Fruit fly (Drosophila melanogaster) whole organism, embryonic: ENCODE measurements around the gene Vdup1.

Source experiments
- Ada2b ChIP-seq: fragments of 200-800 bp; sonication (Bioruptor generic); IDR thresholded peaks from 2 replicates; pipeline ENCODE4 v1.3.6; 2022; ENCODE audit warnings: missing biosample characterization, missing genetic modification characterization
- Aef1 ChIP-seq: fragments of 200-800 bp; sonication (Bioruptor generic); IDR thresholded peaks from 3 replicates; pipeline ENCODE4 v1.3.6; 2022; ENCODE audit warnings: missing biosample characterization, missing genetic modification characterization
- Atf6 ChIP-seq: fragments of 200-800 bp; sonication (Bioruptor generic); IDR thresholded peaks from 2 replicates; pipeline ENCODE4 v1.3.6; 2022; ENCODE audit warnings: missing biosample characterization, missing genetic modification characterization
- B-H1 ChIP-seq: fragments of 200-800 bp; sonication (Bioruptor generic); IDR thresholded peaks from 3 replicates; pipeline ENCODE4 v1.3.6; 2022; ENCODE audit warnings: missing biosample characterization, missing genetic modification characterization
- Bteb2 ChIP-seq: fragments of 200-800 bp; sonication (Bioruptor generic); optimal IDR thresholded peaks from 2 replicates; lab custom pipeline; 2016; ENCODE audit warnings: missing biosample characterization, missing genetic modification characterization
- CG10959 ChIP-seq: fragments of 200-800 bp; sonication (Bioruptor generic); IDR thresholded peaks from 2 replicates; pipeline ENCODE4 v1.3.6; 2022; ENCODE audit warnings: missing biosample characterization, missing genetic modification characterization
- CG11085 ChIP-seq: fragments of 200-800 bp; sonication (Bioruptor generic); IDR thresholded peaks from 2 replicates; pipeline ENCODE4 v1.3.6; 2022; ENCODE audit warnings: missing biosample characterization, missing genetic modification characterization
- CG11456 ChIP-seq: fragments of 200-800 bp; sonication (Bioruptor generic); IDR thresholded peaks from 3 replicates; pipeline ENCODE4 v1.3.6; 2022; ENCODE audit warnings: missing biosample characterization, missing genetic modification characterization
- CG12299 ChIP-seq: fragments of 200-800 bp; sonication (Bioruptor generic); optimal IDR thresholded peaks from 2 replicates; lab custom pipeline; 2018; ENCODE audit warnings: missing biosample characterization, mild to moderate bottlenecking, missing genetic modification characterization
- CG15073 ChIP-seq: fragments of 200-800 bp; sonication (Bioruptor generic); optimal IDR thresholded peaks from 2 replicates; lab custom pipeline; 2016; ENCODE audit warnings: missing biosample characterization, missing genetic modification characterization
- CG15269 ChIP-seq: fragments of 200-800 bp; sonication (Bioruptor generic); optimal IDR thresholded peaks from 2 replicates; lab custom pipeline; 2018; ENCODE audit warnings: missing biosample characterization, mild to moderate bottlenecking, missing genetic modification characterization, moderate library complexity
- CG15514 ChIP-seq: fragments of 200-800 bp; sonication (Bioruptor generic); optimal IDR thresholded peaks from 3 replicates; lab custom pipeline; 2017; ENCODE audit warnings: missing biosample characterization, missing genetic modification characterization, mild to moderate bottlenecking, moderate library complexity, missing genetic modification reagents
- CG15696 ChIP-seq: fragments of 200-800 bp; sonication (Bioruptor generic); optimal IDR thresholded peaks from 2 replicates; lab custom pipeline; 2019; ENCODE audit warnings: missing biosample characterization, mild to moderate bottlenecking, missing genetic modification characterization, moderate library complexity
- CG17802 ChIP-seq: fragments of 200-800 bp; sonication (Bioruptor generic); optimal IDR thresholded peaks from 2 replicates; lab custom pipeline; 2018; ENCODE audit warnings: missing biosample characterization, mild to moderate bottlenecking, missing genetic modification characterization, moderate library complexity
- CG17912 ChIP-seq: fragments of 200-800 bp; sonication (Bioruptor generic); optimal IDR thresholded peaks from 2 replicates; lab custom pipeline; 2018; ENCODE audit warnings: missing biosample characterization, mild to moderate bottlenecking, missing genetic modification characterization
- CG18619 ChIP-seq: fragments of 200-800 bp; sonication (Bioruptor generic); optimal IDR thresholded peaks from 3 replicates; lab custom pipeline; 2017; ENCODE audit warnings: missing biosample characterization, mild to moderate bottlenecking, missing genetic modification characterization
- CG2116 ChIP-seq: fragments of 200-800 bp; sonication (Bioruptor generic); optimal IDR thresholded peaks from 3 replicates; lab custom pipeline; 2018; ENCODE audit warnings: missing biosample characterization, mild to moderate bottlenecking, missing genetic modification characterization
- CG2199 ChIP-seq: fragments of 200-800 bp; sonication (Bioruptor generic); IDR thresholded peaks from 3 replicates; pipeline ENCODE4 v1.3.6; 2022; ENCODE audit warnings: missing biosample characterization, missing genetic modification characterization
- CG30020 ChIP-seq: fragments of 200-800 bp; optimal IDR thresholded peaks from 2 replicates; lab custom pipeline; 2019; ENCODE audit warnings: missing biosample characterization, mild to moderate bottlenecking, missing genetic modification characterization, moderate library complexity
- CG32532 ChIP-seq: fragments of 200-800 bp; sonication (Bioruptor generic); IDR thresholded peaks from 2 replicates; pipeline ENCODE4 v1.3.6; 2022; ENCODE audit warnings: missing biosample characterization, missing genetic modification characterization
- CG34224 ChIP-seq: fragments of 200-800 bp; sonication (Bioruptor generic); IDR thresholded peaks from 3 replicates; pipeline ENCODE4 v1.3.6; 2022; ENCODE audit warnings: missing biosample characterization, missing genetic modification characterization; ENCODE audit not compliant: partially characterized antibody
- CG3838 ChIP-seq: fragments of 200-800 bp; sonication (Bioruptor generic); optimal IDR thresholded peaks from 3 replicates; lab custom pipeline; 2016; ENCODE audit warnings: missing biosample characterization, missing genetic modification characterization
- CG43689 ChIP-seq: fragments of 200-800 bp; sonication (Bioruptor generic); IDR thresholded peaks from 2 replicates; pipeline ENCODE4 v1.3.6; 2022; ENCODE audit warnings: missing biosample characterization, missing genetic modification characterization
- CG5180 ChIP-seq: fragments of 200-800 bp; sonication (Bioruptor generic); optimal IDR thresholded peaks from 3 replicates; lab custom pipeline; 2017; ENCODE audit warnings: missing biosample characterization, missing genetic modification characterization, mild to moderate bottlenecking, moderate library complexity, missing genetic modification reagents
- CG7786 ChIP-seq: fragments of 200-800 bp; sonication (Bioruptor generic); optimal IDR thresholded peaks from 2 replicates; lab custom pipeline; 2016; ENCODE audit warnings: missing biosample characterization, missing genetic modification characterization
- CG8924 ChIP-seq: fragments of 200-800 bp; optimal IDR thresholded peaks from 3 replicates; lab custom pipeline; 2019; ENCODE audit warnings: missing biosample characterization, mild to moderate bottlenecking, missing genetic modification characterization, moderate library complexity
- CG9215 ChIP-seq: fragments of 200-800 bp; sonication (Bioruptor generic); IDR thresholded peaks from 2 replicates; pipeline ENCODE4 v1.3.6; 2022; ENCODE audit warnings: missing biosample characterization, missing genetic modification characterization
- D19B ChIP-seq: fragments of 200-800 bp; sonication (Bioruptor generic); optimal IDR thresholded peaks from 2 replicates; lab custom pipeline; 2017; ENCODE audit warnings: missing biosample characterization, mild to moderate bottlenecking, missing genetic modification characterization
- Ets97D ChIP-seq: fragments of 200-800 bp; sonication (Bioruptor generic); optimal IDR thresholded peaks from 3 replicates; lab custom pipeline; 2016; ENCODE audit warnings: missing biosample characterization, missing genetic modification characterization
- HLH4C ChIP-seq: fragments of 200-800 bp; sonication (Bioruptor generic); IDR thresholded peaks from 3 replicates; pipeline ENCODE4 v1.3.6; 2022; ENCODE audit warnings: missing biosample characterization, missing genetic modification characterization; ENCODE audit not compliant: partially characterized antibody
- HLHmδ ChIP-seq: fragments of 200-800 bp; sonication (Bioruptor generic); optimal IDR thresholded peaks from 2 replicates; lab custom pipeline; 2018; ENCODE audit warnings: missing biosample characterization, mild to moderate bottlenecking, missing genetic modification characterization, moderate library complexity
- Hr39 ChIP-seq: fragments of >200 bp; optimal IDR thresholded peaks from 2 replicates; lab custom pipeline; 2017
- Max ChIP-seq: fragments of 200-800 bp; sonication (Bioruptor generic); optimal IDR thresholded peaks from 2 replicates; lab custom pipeline; 2016; ENCODE audit warnings: missing biosample characterization, mild to moderate bottlenecking, missing genetic modification characterization
- Mes4 ChIP-seq: fragments of 200-800 bp; sonication (Bioruptor generic); optimal IDR thresholded peaks from 2 replicates; lab custom pipeline; 2016; ENCODE audit warnings: missing biosample characterization, missing genetic modification characterization
- Mrtf ChIP-seq: fragments of 200-800 bp; sonication (Bioruptor generic); IDR thresholded peaks from 3 replicates; pipeline ENCODE4 v1.3.6; 2022; ENCODE audit warnings: missing biosample characterization, missing genetic modification characterization
- Nf-YB ChIP-seq: fragments of 200-800 bp; sonication (Bioruptor generic); optimal IDR thresholded peaks from 3 replicates; lab custom pipeline; 2019; ENCODE audit warnings: missing biosample characterization, mild to moderate bottlenecking, missing genetic modification characterization, moderate library complexity
- Ravus ChIP-seq: fragments of 200-800 bp; sonication (Bioruptor generic); IDR thresholded peaks from 2 replicates; pipeline ENCODE4 v1.3.6; 2022; ENCODE audit warnings: missing biosample characterization, missing genetic modification characterization
- Xrp1 ChIP-seq: fragments of 200-800 bp; sonication (Bioruptor generic); IDR thresholded peaks from 2 replicates; pipeline ENCODE4 v1.3.6; 2022; ENCODE audit warnings: missing biosample characterization, missing genetic modification characterization
- aop ChIP-seq: fragments of 200-800 bp; sonication (Bioruptor generic); IDR thresholded peaks from 2 replicates; pipeline ENCODE4 v1.3.6; 2022; ENCODE audit warnings: missing biosample characterization, missing genetic modification characterization
- cas ChIP-seq: fragments of 200-800 bp; sonication (Bioruptor generic); IDR thresholded peaks from 2 replicates; pipeline ENCODE4 v1.3.6; 2022; ENCODE audit warnings: missing biosample characterization, missing genetic modification characterization
- chm ChIP-seq: fragments of 200-800 bp; sonication (Bioruptor generic); IDR thresholded peaks from 2 replicates; pipeline ENCODE4 v1.3.6; 2022; ENCODE audit warnings: missing biosample characterization, missing genetic modification characterization
- fru ChIP-seq: fragments of >200 bp; optimal IDR thresholded peaks from 2 replicates; lab custom pipeline; 2017
- ham ChIP-seq: fragments of 200-800 bp; sonication (Bioruptor generic); IDR thresholded peaks from 2 replicates; pipeline ENCODE4 v1.3.6; 2022; ENCODE audit warnings: missing biosample characterization, missing genetic modification characterization
- jumu ChIP-seq: fragments of 200-800 bp; sonication (Bioruptor generic); optimal IDR thresholded peaks from 3 replicates; lab custom pipeline; 2016; ENCODE audit warnings: missing biosample characterization, missing genetic modification characterization
- mam ChIP-seq: fragments of 200-800 bp; sonication (Bioruptor generic); optimal IDR thresholded peaks from 3 replicates; lab custom pipeline; 2016; ENCODE audit warnings: missing biosample characterization, missing genetic modification characterization
- otp ChIP-seq: fragments of 200-800 bp; sonication (Bioruptor generic); IDR thresholded peaks from 3 replicates; pipeline ENCODE4, ENCODE4 v1.3.6; 2022; ENCODE audit warnings: missing biosample characterization, missing genetic modification characterization
- pb ChIP-seq: fragments of 200-800 bp; sonication (Bioruptor generic); optimal IDR thresholded peaks from 3 replicates; lab custom pipeline; 2016; ENCODE audit warnings: missing biosample characterization, missing genetic modification characterization
- peb ChIP-seq: fragments of 200-800 bp; sonication (Bioruptor generic); IDR thresholded peaks from 2 replicates; pipeline ENCODE4 v1.3.6; 2022; ENCODE audit warnings: missing biosample characterization, missing genetic modification characterization
- pfk ChIP-seq: fragments of 200-800 bp; sonication (Bioruptor generic); optimal IDR thresholded peaks from 2 replicates; lab custom pipeline; 2018; ENCODE audit warnings: missing biosample characterization, mild to moderate bottlenecking, missing genetic modification characterization, moderate library complexity
- pnt ChIP-seq: fragments of 200-800 bp; sonication (Bioruptor generic); optimal IDR thresholded peaks from 3 replicates; lab custom pipeline; 2016; ENCODE audit warnings: missing biosample characterization, missing genetic modification characterization
- prd ChIP-seq, 3 experiments: fragments of >200 bp in 2 of 3; fragments of 200-800 bp in 1 of 3; sonication (Bioruptor generic) in 1 of 3; optimal IDR thresholded peaks in 2 of 3; IDR thresholded peaks in 1 of 3; 2 replicates in 2 of 3; 3 replicates in 1 of 3; pipeline versions ENCODE4 v1.3.6 to Lab custom; 2017 to 2022; ENCODE audit warnings: missing biosample characterization in 1 of 3, missing genetic modification characterization in 1 of 3
- sr ChIP-seq: fragments of 200-800 bp; sonication (Bioruptor generic); IDR thresholded peaks from 3 replicates; pipeline ENCODE4 v1.3.6; 2022; ENCODE audit warnings: missing biosample characterization, missing genetic modification characterization
- tx ChIP-seq: fragments of 200-800 bp; sonication (Bioruptor generic); optimal IDR thresholded peaks from 2 replicates; lab custom pipeline; 2016; ENCODE audit warnings: missing biosample characterization, missing genetic modification characterization

Vdup1 gene

dm6 chr3L:145998-146576 is 32.7 kb downstream of the Vdup1 start, which contains the start of gene CG6845 (continued):
- no peak for TF ChIP-seq jumu (GFP tag; lab: Kevin White, UChicago)
- TF ChIP-seq CG11456: no peak
- TF ChIP-seq CG15073 (GFP tag; lab: Kevin White, UChicago): no peak
- no peak for TF ChIP-seq CG11085 (GFP tag; lab: Robert Waterston, UW)
- TF ChIP-seq CG8924 (tag; lab: Kevin White, UChicago): no peak
- TF ChIP-seq chm (GFP tag; lab: Robert Waterston, UW): no peak
- no peak for TF ChIP-seq Xrp1 (GFP tag; lab: Robert Waterston, UW)
- TF ChIP-seq peb (GFP tag; lab: Robert Waterston, UW): no peak
- no peak for TF ChIP-seq CG10959
- TF ChIP-seq Max: no peak
- TF ChIP-seq ham: no peak
- no peak for TF ChIP-seq pb (GFP tag; lab: Kevin White, UChicago)
- no peak for TF ChIP-seq Mes4 (GFP tag; lab: Kevin White, UChicago)
- no peak for TF ChIP-seq Ada2b (GFP tag; lab: Robert Waterston, UW)
- no peak for TF ChIP-seq CG5180
- no peak for TF ChIP-seq fru
- no peak for TF ChIP-seq tx (GFP tag; lab: Kevin White, UChicago)
- TF ChIP-seq mam: no peak
- no peak for TF ChIP-seq pfk (GFP tag; lab: Kevin White, UChicago)
- TF ChIP-seq cas (GFP tag; lab: Robert Waterston, UW): no peak
- no peak for TF ChIP-seq B-H1
- peak; percentile 93 for TF ChIP-seq HLH4C (GFP tag; lab: Robert Waterston, UW)
- TF ChIP-seq CG32532: no peak
- TF ChIP-seq CG17802: no peak
- TF ChIP-seq CG15514 (GFP tag; lab: Kevin White, UChicago): peak; percentile 66
- no peak for TF ChIP-seq CG7786 (GFP tag; lab: Kevin White, UChicago)
- TF ChIP-seq CG15696 (tag; lab: Kevin White, UChicago): no peak
- no peak for TF ChIP-seq Bteb2 (GFP tag; lab: Kevin White, UChicago)
- peak; percentile 91 for TF ChIP-seq CG2116
- no peak for TF ChIP-seq Nf-YB (GFP tag; lab: Kevin White, UChicago)
- no peak for TF ChIP-seq CG15269 (tag; lab: Kevin White, UChicago)
- TF ChIP-seq otp (GFP tag; lab: Robert Waterston, UW): no peak
- peak; percentile 36 for TF ChIP-seq CG30020 (tag; lab: Kevin White, UChicago)
- TF ChIP-seq pnt (GFP tag; lab: Kevin White, UChicago): no peak
- TF ChIP-seq Atf6: no peak
- TF ChIP-seq prd (optimal IDR thresholded peaks at IDR 0.05; lab: Kevin White, UChicago): no peak
- no peak for TF ChIP-seq prd (GFP tag; IDR thresholded peaks at IDR 0.05; lab: Robert Waterston, UW)
- peak; percentile 93 for TF ChIP-seq CG34224 (GFP tag; lab: Robert Waterston, UW)
- peak; percentile 44; the same call in 2 of the 3 replicates for TF ChIP-seq Aef1 (GFP tag; lab: Robert Waterston, UW)
- peak; percentile 72 for TF ChIP-seq Ets97D (GFP tag; lab: Kevin White, UChicago)
- no peak for TF ChIP-seq CG9215 (GFP tag; lab: Robert Waterston, UW)
- TF ChIP-seq CG12299 (tag; lab: Kevin White, UChicago): no peak
- TF ChIP-seq HLHmδ (GFP tag; lab: Kevin White, UChicago): no peak
- TF ChIP-seq CG2199 (GFP tag; lab: Robert Waterston, UW): no peak
- TF ChIP-seq CG43689 (GFP tag; lab: Robert Waterston, UW): no peak
- no peak for TF ChIP-seq CG18619 (GFP tag; lab: Kevin White, UChicago)
- TF ChIP-seq CG3838 (GFP tag; lab: Kevin White, UChicago): no peak
- TF ChIP-seq Ravus: no peak
- no peak for TF ChIP-seq sr (GFP tag; lab: Robert Waterston, UW)
- TF ChIP-seq D19B (GFP tag; lab: Kevin White, UChicago): no peak
- TF ChIP-seq Mrtf (GFP tag; lab: Robert Waterston, UW): no peak
- TF ChIP-seq aop (GFP tag; lab: Robert Waterston, UW): no peak
- TF ChIP-seq Hr39 (lab: Kevin White, UChicago): no peak
- TF ChIP-seq CG17912 (GFP tag; lab: Kevin White, UChicago): no peak
